Fruit fly (Drosophila melanogaster) whole organism, embryonic: ENCODE results near the gene VGlut.

Experiments used
- Awh ChIP-seq: fragments of 200-800 bp; sonication (Bioruptor generic); IDR thresholded peaks from 2 replicates; pipeline ENCODE4, ENCODE4 v1.3.6; 2022; ENCODE audit warnings: missing biosample characterization, missing genetic modification characterization
- CG11504 ChIP-seq: fragments of 200-800 bp; sonication (Bioruptor generic); optimal IDR thresholded peaks from 3 replicates; lab custom pipeline; 2019; ENCODE audit warnings: missing biosample characterization, mild to moderate bottlenecking, missing genetic modification characterization, moderate library complexity
- CG12071 ChIP-seq: fragments of 200-800 bp; sonication (Bioruptor generic); optimal IDR thresholded peaks from 3 replicates; lab custom pipeline; 2018; ENCODE audit warnings: missing biosample characterization, mild to moderate bottlenecking, missing genetic modification characterization
- CG12236 ChIP-seq: fragments of 200-800 bp; sonication (Bioruptor generic); optimal IDR thresholded peaks from 2 replicates; lab custom pipeline; 2016; ENCODE audit warnings: missing biosample characterization, missing genetic modification characterization
- CG1233 ChIP-seq: fragments of 200-800 bp; sonication (Bioruptor generic); optimal IDR thresholded peaks from 4 replicates; lab custom pipeline; 2018; ENCODE audit warnings: missing biosample characterization, mild to moderate bottlenecking, missing genetic modification characterization
- CG12659 ChIP-seq: fragments of 200-800 bp; sonication (Bioruptor generic); optimal IDR thresholded peaks from 3 replicates; lab custom pipeline; 2017; ENCODE audit warnings: mild to moderate bottlenecking, missing biosample characterization, missing genetic modification reagents, missing genetic modification characterization
- CG15514 ChIP-seq: fragments of 200-800 bp; sonication (Bioruptor generic); optimal IDR thresholded peaks from 3 replicates; lab custom pipeline; 2017; ENCODE audit warnings: missing biosample characterization, missing genetic modification characterization, mild to moderate bottlenecking, moderate library complexity, missing genetic modification reagents
- CG15601 ChIP-seq: fragments of 200-800 bp; sonication (Bioruptor generic); optimal IDR thresholded peaks from 3 replicates; lab custom pipeline; 2019; ENCODE audit warnings: missing biosample characterization, mild to moderate bottlenecking, missing genetic modification characterization, moderate library complexity
- CG1603 ChIP-seq: fragments of 200-800 bp; sonication (Bioruptor generic); optimal IDR thresholded peaks from 2 replicates; lab custom pipeline; 2019; ENCODE audit warnings: missing biosample characterization, mild to moderate bottlenecking, missing genetic modification characterization, moderate library complexity
- CG1832 ChIP-seq: fragments of 200-800 bp; sonication (Bioruptor generic); optimal IDR thresholded peaks from 2 replicates; lab custom pipeline; 2017; ENCODE audit warnings: missing biosample characterization, mild to moderate bottlenecking, missing genetic modification characterization, inconsistent platforms
- CG30403 ChIP-seq: fragments of 200-800 bp; sonication (Bioruptor generic); optimal IDR thresholded peaks from 3 replicates; lab custom pipeline; 2016; ENCODE audit warnings: missing biosample characterization, missing genetic modification characterization
- CG30431 ChIP-seq: fragments of 200-800 bp; sonication (Bioruptor generic); optimal IDR thresholded peaks from 2 replicates; lab custom pipeline; 2017; ENCODE audit warnings: missing biosample characterization, missing genetic modification characterization
- CG3281 ChIP-seq: fragments of 200-800 bp; sonication (Bioruptor generic); optimal IDR thresholded peaks from 3 replicates; lab custom pipeline; 2017; ENCODE audit warnings: missing biosample characterization, mild to moderate bottlenecking, missing genetic modification characterization
- CG3995 ChIP-seq: fragments of 200-800 bp; sonication (Bioruptor generic); optimal IDR thresholded peaks from 3 replicates; lab custom pipeline; 2016; ENCODE audit warnings: missing biosample characterization, missing genetic modification characterization
- CG6765 ChIP-seq: fragments of 200-800 bp; sonication (Bioruptor generic); optimal IDR thresholded peaks from 3 replicates; lab custom pipeline; 2017; ENCODE audit warnings: missing biosample characterization, mild to moderate bottlenecking, missing genetic modification characterization
- CG6854 ChIP-seq: fragments of 200-800 bp; sonication (Bioruptor generic); optimal IDR thresholded peaks from 3 replicates; lab custom pipeline; 2017; ENCODE audit warnings: missing biosample characterization, mild to moderate bottlenecking, missing genetic modification characterization
- CG7556 ChIP-seq: fragments of 200-800 bp; sonication (Bioruptor generic); optimal IDR thresholded peaks from 2 replicates; lab custom pipeline; 2017; ENCODE audit warnings: missing biosample characterization, mild to moderate bottlenecking, missing genetic modification characterization
- CG8281 ChIP-seq: fragments of 200-800 bp; sonication (Bioruptor generic); optimal IDR thresholded peaks from 2 replicates; lab custom pipeline; 2018; ENCODE audit warnings: missing biosample characterization, mild to moderate bottlenecking, missing genetic modification characterization, moderate library complexity
- CG8359 ChIP-seq: fragments of 200-800 bp; sonication (Bioruptor generic); optimal IDR thresholded peaks from 2 replicates; lab custom pipeline; 2017; ENCODE audit warnings: missing biosample characterization, mild to moderate bottlenecking, missing genetic modification characterization, borderline replicate concordance
- CG8924 ChIP-seq: fragments of 200-800 bp; optimal IDR thresholded peaks from 3 replicates; lab custom pipeline; 2019; ENCODE audit warnings: missing biosample characterization, mild to moderate bottlenecking, missing genetic modification characterization, moderate library complexity
- CkIIα-i1 ChIP-seq: fragments of 200-800 bp; sonication (Bioruptor generic); IDR thresholded peaks from 2 replicates; pipeline ENCODE4 v1.3.6; 2022; ENCODE audit warnings: missing biosample characterization, missing genetic modification characterization
- Eip74EF ChIP-seq, 2 experiments: fragments of 200-800 bp in 1 of 2; fragments of >200 bp in 1 of 2; sonication (Bioruptor generic) in 1 of 2; optimal IDR thresholded peaks; 2 replicates each; lab custom pipeline; 2017 to 2019; ENCODE audit warnings: missing biosample characterization in 2 of 2, missing genetic modification characterization in 2 of 2, mild to moderate bottlenecking in 1 of 2, moderate library complexity in 1 of 2
- H15 ChIP-seq: fragments of 200-800 bp; sonication (Bioruptor generic); IDR thresholded peaks from 3 replicates; pipeline ENCODE4 v1.3.6; 2022; ENCODE audit warnings: missing biosample characterization, missing genetic modification characterization
- HLH3B ChIP-seq: fragments of 200-800 bp; sonication (Bioruptor generic); IDR thresholded peaks from 2 replicates; pipeline ENCODE4 v1.3.6; 2022; ENCODE audit warnings: missing biosample characterization, missing genetic modification characterization
- HLH4C ChIP-seq: fragments of 200-800 bp; sonication (Bioruptor generic); IDR thresholded peaks from 3 replicates; pipeline ENCODE4 v1.3.6; 2022; ENCODE audit warnings: missing biosample characterization, missing genetic modification characterization; ENCODE audit not compliant: partially characterized antibody
- Nf-YA ChIP-seq: fragments of 200-800 bp; sonication (Bioruptor generic); IDR thresholded peaks from 2 replicates; pipeline ENCODE4 v1.3.6; 2022; ENCODE audit warnings: missing biosample characterization, missing genetic modification characterization
- Pdp1 ChIP-seq, 2 experiments: fragments of 200-800 bp; sonication (Bioruptor generic); optimal IDR thresholded peaks; 3 replicates each; lab custom pipeline; 2016; ENCODE audit warnings: missing biosample characterization in 2 of 2, missing genetic modification characterization in 2 of 2, mild to moderate bottlenecking in 1 of 2, moderate library complexity in 1 of 2
- Six4 ChIP-seq: fragments of 200-800 bp; sonication (Bioruptor generic); optimal IDR thresholded peaks from 2 replicates; lab custom pipeline; 2016; ENCODE audit warnings: missing biosample characterization, missing genetic modification characterization
- Sry-β ChIP-seq: fragments of 200-800 bp; sonication (Bioruptor generic); optimal IDR thresholded peaks from 2 replicates; lab custom pipeline; 2018; ENCODE audit warnings: missing biosample characterization, mild to moderate bottlenecking, missing genetic modification characterization, moderate library complexity
- Trl ChIP-seq, 3 experiments: fragments of >200 bp in 2 of 3; fragments of 200-800 bp in 1 of 3; sonication (Bioruptor generic) in 1 of 3; optimal IDR thresholded peaks; 2 replicates in 1 of 3; 3 replicates in 2 of 3; lab custom pipeline; 2016 to 2017; ENCODE audit warnings: missing biosample characterization in 1 of 3, missing genetic modification characterization in 1 of 3
- cato ChIP-seq: fragments of 200-800 bp; sonication (Bioruptor generic); optimal IDR thresholded peaks from 2 replicates; lab custom pipeline; 2016; ENCODE audit warnings: missing biosample characterization, missing genetic modification characterization, borderline replicate concordance
- caup ChIP-seq: fragments of 200-800 bp; sonication (Bioruptor generic); optimal IDR thresholded peaks from 3 replicates; lab custom pipeline; 2017; ENCODE audit warnings: missing biosample characterization, mild to moderate bottlenecking, missing genetic modification characterization, moderate library complexity; ENCODE audit not compliant: severe bottlenecking
- cwo ChIP-seq: fragments of 200-800 bp; sonication (Bioruptor generic); optimal IDR thresholded peaks from 3 replicates; lab custom pipeline; 2017; ENCODE audit warnings: missing biosample characterization, missing genetic modification characterization, mild to moderate bottlenecking, moderate library complexity, missing genetic modification reagents
- dm ChIP-seq: fragments of 200-800 bp; sonication (Bioruptor generic); optimal IDR thresholded peaks from 3 replicates; lab custom pipeline; 2016; ENCODE audit warnings: missing biosample characterization, missing genetic modification characterization
- esg ChIP-seq: fragments of 200-800 bp; sonication (Bioruptor generic); conservative IDR thresholded peaks from 2 replicates; pipeline ENCODE4 v1.3.6; 2022; ENCODE audit warnings: missing biosample characterization, missing genetic modification characterization
- fd3F ChIP-seq: fragments of 200-800 bp; sonication (Bioruptor generic); optimal IDR thresholded peaks from 2 replicates; lab custom pipeline; 2018; ENCODE audit warnings: missing biosample characterization, mild to moderate bottlenecking, missing genetic modification characterization, moderate library complexity
- gce ChIP-seq: fragments of 200-800 bp; sonication (Bioruptor generic); IDR thresholded peaks from 3 replicates; pipeline ENCODE4 v1.3.6; 2022; ENCODE audit warnings: missing biosample characterization, missing genetic modification characterization
- ind ChIP-seq: fragments of 200-800 bp; sonication (Bioruptor generic); optimal IDR thresholded peaks from 3 replicates; lab custom pipeline; 2016; ENCODE audit warnings: missing biosample characterization, missing genetic modification characterization
- kah ChIP-seq: fragments of 200-800 bp; sonication (Bioruptor generic); optimal IDR thresholded peaks from 2 replicates; lab custom pipeline; 2018; ENCODE audit warnings: missing biosample characterization, mild to moderate bottlenecking, missing genetic modification characterization
- klu ChIP-seq: fragments of 200-800 bp; sonication (Bioruptor generic); IDR thresholded peaks from 2 replicates; pipeline ENCODE4 v1.3.6; 2022; ENCODE audit warnings: missing biosample characterization, missing genetic modification characterization
- nerfin-1 ChIP-seq: fragments of 200-800 bp; sonication (Bioruptor generic); optimal IDR thresholded peaks from 3 replicates; lab custom pipeline; 2019; ENCODE audit warnings: missing biosample characterization, mild to moderate bottlenecking, missing genetic modification characterization, moderate library complexity
- row ChIP-seq: fragments of 200-800 bp; sonication (Bioruptor generic); IDR thresholded peaks from 3 replicates; pipeline ENCODE4 v1.3.6; 2022; ENCODE audit warnings: missing biosample characterization, missing genetic modification characterization
- sr ChIP-seq: fragments of 200-800 bp; sonication (Bioruptor generic); IDR thresholded peaks from 3 replicates; pipeline ENCODE4 v1.3.6; 2022; ENCODE audit warnings: missing biosample characterization, missing genetic modification characterization
- stwl ChIP-seq: fragments of 200-800 bp; sonication (Bioruptor generic); optimal IDR thresholded peaks from 3 replicates; lab custom pipeline; 2018; ENCODE audit warnings: missing biosample characterization, mild to moderate bottlenecking, missing genetic modification characterization, moderate library complexity
- tup ChIP-seq: fragments of 200-800 bp; sonication (Bioruptor generic); optimal IDR thresholded peaks from 2 replicates; lab custom pipeline; 2016; ENCODE audit warnings: missing biosample characterization, mild to moderate bottlenecking, missing genetic modification characterization, moderate library complexity
- twi ChIP-seq: fragments of 200-800 bp; optimal IDR thresholded peaks from 2 replicates; lab custom pipeline; 2019; ENCODE audit warnings: missing biosample characterization, mild to moderate bottlenecking, missing genetic modification characterization, moderate library complexity
- vvl ChIP-seq: fragments of 200-800 bp; sonication (Bioruptor generic); IDR thresholded peaks from 2 replicates; pipeline ENCODE4 v1.3.6; 2022; ENCODE audit warnings: missing biosample characterization, missing genetic modification characterization

The VGlut gene

dm6 chr2L:2375655-2376417 is 24.3 kb upstream of the VGlut start, which contains the start of gene Atxn7 (continued):
- TF ChIP-seq HLH3B (peak; percentile 59; the same call in 1 of the 2 replicates), Pdp1 (GFP tag; optimal IDR thresholded peaks at IDR 0.05; lab: Kevin White, UChicago) (peak; percentile 24 to 89), CG7556 (peak; percentile 53), CG6854 (peak; percentile 16), twi (tag; lab: Kevin White, UChicago) (peak; percentile 34), tup (GFP tag; lab: Kevin White, UChicago) (no peak), kah (peak; percentile 90), CG30431 (GFP tag; lab: Kevin White, UChicago) (no peak), esg (no peak), CG8359 (GFP tag; lab: Kevin White, UChicago) (peak; percentile 49), dm (GFP tag; lab: Kevin White, UChicago) (peak; percentile 69), nerfin-1 (tag; lab: Kevin White, UChicago) (peak; percentile 58), klu (GFP tag; lab: Robert Waterston, UW) (0 out of 2 replicates have a peak, but pooled peaks have one; percentile 52), CG12236 (GFP tag; lab: Kevin White, UChicago) (peak; percentile 55), HLH4C (peak; percentile 95), caup (GFP tag; lab: Kevin White, UChicago) (peak; percentile 82), cwo (no peak), row (peak; percentile 62), CG15601 (tag; lab: Kevin White, UChicago) (peak; percentile 76), fd3F (GFP tag; lab: Kevin White, UChicago) (peak; percentile 39), CG12659 (GFP tag; lab: Kevin White, UChicago) (peak; percentile 79), Eip74EF (GFP tag; optimal IDR thresholded peaks at IDR 0.05; lab: Kevin White, UChicago) (peak in 1 of 2 experiments; percentile 45), Sry-β (GFP tag; lab: Kevin White, UChicago) (peak; percentile 28), CG1233 (peak; percentile 72), CG11504 (tag; lab: Kevin White, UChicago) (peak; percentile 70), CG1832 (GFP tag; lab: Kevin White, UChicago) (peak; percentile 90), CG8281 (tag; lab: Kevin White, UChicago) (no peak), ind (GFP tag; lab: Kevin White, UChicago) (no peak), stwl (tag; lab: Kevin White, UChicago) (peak; percentile 97), Awh (GFP tag; lab: Robert Waterston, UW) (peak; percentile 42; the same call in 1 of the 2 replicates), Trl (optimal IDR thresholded peaks at IDR 0.05; lab: Kevin White, UChicago) (no peak), Trl (GFP tag; optimal IDR thresholded peaks at IDR 0.05; lab: Kevin White, UChicago) (peak; percentile 52), CkIIα-i1 (GFP tag; lab: Robert Waterston, UW) (no peak), CG8924 (tag; lab: Kevin White, UChicago) (peak; percentile 51), CG12071 (peak; percentile 62), H15 (peak; percentile 11; the same call in 1 of the 3 replicates), CG6765 (peak; percentile 56), CG15514 (GFP tag; lab: Kevin White, UChicago) (peak; percentile 51), vvl (peak; percentile 91), CG3995 (GFP tag; lab: Kevin White, UChicago) (peak; percentile 92), CG3281 (GFP tag; lab: Kevin White, UChicago) (peak; percentile 69), Six4 (GFP tag; lab: Kevin White, UChicago) (no peak), CG30403 (GFP tag; lab: Kevin White, UChicago) (peak; percentile 25), CG1603 (peak; percentile 92), cato (GFP tag; lab: Kevin White, UChicago) (no peak), sr (peak; percentile 78), Nf-YA (GFP tag; lab: Robert Waterston, UW) (0 out of 2 replicates have a peak, but pooled peaks have one; percentile 11), gce (no peak)
